Fruit fly (Drosophila melanogaster) whole organism, prepupa: ENCODE measurements around the gene sens-2.

ENCODE experiments used
- Blimp-1 ChIP-seq: fragments of 200-800 bp; sonication (Bioruptor generic); optimal IDR thresholded peaks from 3 replicates; lab custom pipeline; 2017; ENCODE audit warnings: missing biosample characterization, missing genetic modification characterization, mild to moderate bottlenecking, moderate library complexity, missing genetic modification reagents
- CG10631 ChIP-seq: fragments of 200-800 bp; sonication (Bioruptor generic); optimal IDR thresholded peaks from 2 replicates; lab custom pipeline; 2016; ENCODE audit warnings: missing biosample characterization, missing genetic modification characterization
- CG3032 ChIP-seq: fragments of 200-800 bp; optimal IDR thresholded peaks from 2 replicates; lab custom pipeline; 2019; ENCODE audit warnings: missing biosample characterization, mild to moderate bottlenecking, missing genetic modification characterization, moderate library complexity
- CG31627 ChIP-seq: fragments of 200-800 bp; sonication (Bioruptor generic); optimal IDR thresholded peaks from 3 replicates; lab custom pipeline; 2016; ENCODE audit warnings: missing biosample characterization, missing genetic modification characterization
- CG3919 ChIP-seq: fragments of 200-800 bp; sonication (Bioruptor generic); optimal IDR thresholded peaks from 3 replicates; lab custom pipeline; 2016; ENCODE audit warnings: missing biosample characterization, missing genetic modification characterization
- CG4318 ChIP-seq: fragments of 200-800 bp; sonication (Bioruptor generic); optimal IDR thresholded peaks from 3 replicates; lab custom pipeline; 2017; ENCODE audit warnings: missing biosample characterization, mild to moderate bottlenecking, missing genetic modification characterization
- CG6276 ChIP-seq: fragments of 200-800 bp; sonication (Bioruptor generic); optimal IDR thresholded peaks from 2 replicates; lab custom pipeline; 2017; ENCODE audit warnings: missing biosample characterization, mild to moderate bottlenecking, missing genetic modification characterization
- Lpt ChIP-seq: fragments of 200-800 bp; sonication (Bioruptor generic); optimal IDR thresholded peaks from 3 replicates; lab custom pipeline; 2016; ENCODE audit warnings: missing biosample characterization, missing genetic modification characterization
- cyc ChIP-seq: fragments of 200-800 bp; sonication (Bioruptor generic); optimal IDR thresholded peaks from 3 replicates; lab custom pipeline; 2016; ENCODE audit warnings: missing biosample characterization, missing genetic modification characterization
- fd85E ChIP-seq: fragments of 200-800 bp; sonication (Bioruptor generic); optimal IDR thresholded peaks from 3 replicates; lab custom pipeline; 2016; ENCODE audit warnings: missing biosample characterization, missing genetic modification characterization
- svp ChIP-seq: fragments of 200-800 bp; sonication (Bioruptor generic); peaks from one replicate; lab custom pipeline; 2016; ENCODE audit warnings: missing biosample characterization, missing genetic modification characterization
- topi ChIP-seq: fragments of 200-800 bp; sonication (Bioruptor generic); optimal IDR thresholded peaks from 3 replicates; lab custom pipeline; 2016; ENCODE audit warnings: missing biosample characterization, missing genetic modification characterization

- TF ChIP-seq CG3919 (GFP tag; lab: Kevin White, UChicago), result no peak
- no peak for TF ChIP-seq fd85E (GFP tag; lab: Kevin White, UChicago)
- TF ChIP-seq svp (GFP tag; lab: Kevin White, UChicago), result peak; percentile 55
- no peak for TF ChIP-seq CG6276 (GFP tag; lab: Kevin White, UChicago)
- no peak for TF ChIP-seq CG4318 (GFP tag; lab: Kevin White, UChicago)
- TF ChIP-seq topi, result no peak
- TF ChIP-seq Blimp-1 (GFP tag; lab: Kevin White, UChicago), result no peak
- TF ChIP-seq CG31627, result no peak
- TF ChIP-seq CG3032 (tag; lab: Kevin White, UChicago), result no peak
- TF ChIP-seq Lpt, result no peak
- TF ChIP-seq CG10631, result no peak
- no peak for TF ChIP-seq cyc
Measured at dm6 chr2L:6774853-6775252, 46.9 kb upstream of the sens-2 start.
